Worm (Caenorhabditis elegans): Measurements from ENCODE around the gene ttr-9.
A peak's percentile ranks its signal among the peaks of the same experiment; 100 is the strongest.

ttr-9 gene

ce11 chrIV:9490320-9490719 lies 15.8 kb downstream of the ttr-9 start, which contains the start of gene sru-6:
Gene sru-6 (plus strand): TSS chrIV:9490620.
- no peak for TF ChIP-seq ceh-62 (tag; optimal IDR thresholded peaks at IDR 0.05)
- no peak for TF ChIP-seq arid-1 (GFP tag; conservative IDR thresholded peaks at IDR 0.05)
- no peak for TF ChIP-seq ama-1 (optimal IDR thresholded peaks at IDR 0.05)
- TF ChIP-seq zag-1 (tag; optimal IDR thresholded peaks at IDR 0.05), result no peak
- TF ChIP-seq nhr-102 (tag; optimal IDR thresholded peaks at IDR 0.05), result no peak
- no peak for TF ChIP-seq mes-2 (tag; optimal IDR thresholded peaks at IDR 0.05; ENCODE audit: poor library complexity, severe bottlenecking)
- TF ChIP-seq nhr-10 (tag; optimal IDR thresholded peaks at IDR 0.05), result no peak
- no peak for TF ChIP-seq lsy-2 (tag; optimal IDR thresholded peaks at IDR 0.05)
- TF ChIP-seq jun-1 (tag; optimal IDR thresholded peaks at IDR 0.05), result no peak
- no peak for TF ChIP-seq saeg-2 (GFP tag; IDR thresholded peaks at IDR 0.05)
- no peak for TF ChIP-seq Y48G9A.11 (GFP tag; IDR thresholded peaks at IDR 0.05)
- no peak for TF ChIP-seq dmd-6 (GFP tag; IDR thresholded peaks at IDR 0.05)
- TF ChIP-seq nhr-25 (tag; optimal IDR thresholded peaks at IDR 0.05; ENCODE audit: borderline replicate concordance, insufficient read depth), result no peak
- TF ChIP-seq ceh-32 (tag; optimal IDR thresholded peaks at IDR 0.05; ENCODE audit: poor library complexity), result no peak
- no peak for TF ChIP-seq egl-43 (GFP tag; IDR thresholded peaks at IDR 0.05)
- TF ChIP-seq skn-1 (tag; optimal IDR thresholded peaks at IDR 0.05), result no peak
- no peak for TF ChIP-seq lin-39 (tag; optimal IDR thresholded peaks at IDR 0.05)
- TF ChIP-seq tag-97 (GFP tag; IDR thresholded peaks at IDR 0.05), result no peak

DNA sequence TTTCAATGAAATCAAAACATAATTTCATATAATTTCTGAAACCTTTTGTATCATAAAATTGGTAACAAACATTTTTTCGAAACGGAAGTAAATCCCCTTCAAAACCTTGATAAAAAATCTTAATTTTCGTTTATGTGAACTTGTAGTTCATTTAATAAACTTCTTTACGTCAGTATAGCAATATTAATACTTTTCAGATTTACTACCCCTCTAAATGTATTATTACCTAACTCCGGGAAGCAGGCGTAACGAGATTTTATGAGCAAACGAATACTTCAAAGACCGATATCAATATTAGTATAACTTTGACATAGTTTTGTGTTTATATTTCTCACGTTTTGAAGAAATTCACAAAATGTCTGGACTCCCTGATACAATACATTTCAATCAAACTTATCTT lies 17.8 kb downstream of the ttr-9 start, which contains the start of gene sru-1:
sru-1 (plus strand) TSS at position 301 of the 400 bp plus-strand sequence.
- TF ChIP-seq arid-1 (GFP tag; conservative IDR thresholded peaks at IDR 0.05), result no peak
- no peak for TF ChIP-seq nhr-237 (tag; optimal IDR thresholded peaks at IDR 0.05)
- TF ChIP-seq lin-29 (GFP tag; IDR thresholded peaks at IDR 0.05), result no peak
- no peak for TF ChIP-seq nhr-10 (tag; optimal IDR thresholded peaks at IDR 0.05)
- no peak for TF ChIP-seq lsy-2 (tag; optimal IDR thresholded peaks at IDR 0.05)

DNA sequence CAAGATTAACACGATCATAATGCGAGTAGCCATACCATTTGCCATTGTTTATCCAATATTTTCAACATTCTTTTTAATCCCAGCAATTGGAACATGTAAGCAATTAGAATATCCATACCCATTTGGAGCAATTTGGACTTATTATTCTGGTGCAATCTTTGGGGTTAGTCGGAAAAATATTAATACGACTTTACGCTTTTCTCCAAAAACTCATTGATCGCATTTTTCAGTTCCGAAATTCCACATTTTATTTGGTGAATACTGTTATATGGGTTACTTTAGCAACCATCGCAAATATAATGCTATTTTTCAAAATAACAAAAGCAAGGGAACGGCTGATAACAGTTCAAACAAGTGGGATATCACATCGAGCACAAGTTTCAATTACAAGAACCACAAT lies 19.4 kb downstream of the ttr-9 start:
- TF ChIP-seq D1046.2 (GFP tag; IDR thresholded peaks at IDR 0.05), result no peak
- peak; percentile 93 for TF ChIP-seq aha-1 (tag)

- TF ChIP-seq dmd-8 (GFP tag; IDR thresholded peaks at IDR 0.05), result no peak
- no peak for TF ChIP-seq hmg-1.1 (GFP tag; IDR thresholded peaks at IDR 0.05)
- no peak for TF ChIP-seq mep-1 (tag; optimal IDR thresholded peaks at IDR 0.05)
- TF ChIP-seq vab-7 (GFP tag; IDR thresholded peaks at IDR 0.05), result no peak
- TF ChIP-seq lsy-2 (tag; optimal IDR thresholded peaks at IDR 0.05), result no peak
- TF ChIP-seq zip-2 (tag; optimal IDR thresholded peaks at IDR 0.05), result no peak
These were observed 20.2 kb downstream of the ttr-9 start, which contains the start of gene sru-2 for ce11 chrIV:9485972-9486371. Gene sru-2 (plus strand): TSS chrIV:9486272.

DNA sequence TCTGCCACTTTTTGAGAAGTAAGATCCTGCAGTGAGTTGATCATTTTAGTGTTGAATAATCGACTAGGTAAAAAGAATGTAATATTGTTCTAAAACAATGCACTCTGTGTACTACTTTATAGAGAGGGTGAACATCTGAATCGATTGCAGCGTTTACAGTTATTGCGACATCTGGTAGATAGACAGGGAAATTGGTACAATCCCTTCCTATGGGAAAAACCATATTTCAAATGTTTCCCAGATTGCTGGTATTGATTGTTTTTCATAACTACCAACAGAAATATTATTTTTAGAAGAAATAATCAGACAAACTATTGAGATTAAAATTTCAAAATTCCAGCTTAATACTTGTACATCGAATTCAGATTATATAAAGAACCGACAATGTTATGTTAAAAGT lies 21.1 kb downstream of the ttr-9 start, which contains the start of gene gadr-2:
gadr-2 (minus strand) TSS at position 101 of the 400 bp plus-strand sequence.
- no peak for TF ChIP-seq F37D6.2 (tag; optimal IDR thresholded peaks at IDR 0.05)
- TF ChIP-seq F10B5.3 (tag; optimal IDR thresholded peaks at IDR 0.05), result no peak
- no peak for TF ChIP-seq T26A8.4 (GFP tag; IDR thresholded peaks at IDR 0.05)
- TF ChIP-seq dpl-1 (GFP tag; optimal IDR thresholded peaks at IDR 0.05), result no peak
- no peak for TF ChIP-seq nhr-76 (tag; optimal IDR thresholded peaks at IDR 0.05)
- TF ChIP-seq pqm-1 (tag; optimal IDR thresholded peaks at IDR 0.05), result no peak
- no peak for TF ChIP-seq jun-1 (tag; optimal IDR thresholded peaks at IDR 0.05)
- TF ChIP-seq unc-62 (GFP tag; optimal IDR thresholded peaks at IDR 0.05 in 1 of 2), result no peak
- no peak for TF ChIP-seq unc-62 (tag; optimal IDR thresholded peaks at IDR 0.05)
- no peak for TF ChIP-seq ZK337.2 (GFP tag; IDR thresholded peaks at IDR 0.05)
- no peak for TF ChIP-seq ZK546.5 (tag; optimal IDR thresholded peaks at IDR 0.05)
- no peak for TF ChIP-seq madf-5 (GFP tag; IDR thresholded peaks at IDR 0.05)
- no peak for TF ChIP-seq zfp-3 (GFP tag; conservative IDR thresholded peaks at IDR 0.05)
- no peak for TF ChIP-seq zip-11 (GFP tag; IDR thresholded peaks at IDR 0.05)
- no peak for TF ChIP-seq arid-1 (GFP tag; conservative IDR thresholded peaks at IDR 0.05)
- no peak for TF ChIP-seq ceh-82 (tag; optimal IDR thresholded peaks at IDR 0.05)
- TF ChIP-seq mes-2 (tag; optimal IDR thresholded peaks at IDR 0.05; ENCODE audit: poor library complexity, severe bottlenecking), result no peak
- no peak for TF ChIP-seq lin-38 (GFP tag; IDR thresholded peaks at IDR 0.05)
- no peak for TF ChIP-seq aha-1 (tag)
- TF ChIP-seq skn-1 (tag; optimal IDR thresholded peaks at IDR 0.05), result no peak

All from whole organism, L4 larva.